Worm (Caenorhabditis elegans): ENCODE data around the gene F38A1.8.
A peak's percentile ranks its signal among the peaks of the same experiment; 100 is the strongest.

Gene F38A1.8

DNA sequence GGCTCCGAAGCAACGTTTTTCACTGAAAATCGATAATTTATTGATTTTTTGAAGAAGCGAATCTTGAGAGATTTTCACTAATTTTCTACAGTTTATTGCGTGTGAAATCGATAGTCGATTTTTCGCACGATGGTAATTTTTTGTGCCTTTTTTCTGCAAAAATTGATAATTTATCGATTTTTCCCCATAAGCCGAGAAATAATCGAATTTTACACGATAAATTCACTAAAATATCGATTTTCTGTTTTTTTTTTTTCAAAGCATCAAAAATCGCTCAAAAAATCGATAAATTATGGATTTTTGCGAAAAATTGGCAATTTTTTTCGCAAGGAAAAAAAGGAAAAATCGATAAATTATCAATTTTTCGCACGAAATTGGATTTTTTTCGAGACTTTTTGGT is 3.9 kb downstream of the F38A1.8 start:
- no peak for TF ChIP-seq nhr-84 (tag; optimal IDR thresholded peaks at IDR 0.05)
- TF ChIP-seq nhr-28 (tag; optimal IDR thresholded peaks at IDR 0.05) = no peak
- TF ChIP-seq Y116A8C.19 (tag; optimal IDR thresholded peaks at IDR 0.05; ENCODE audit: borderline replicate concordance) = no peak
- no peak for TF ChIP-seq jun-1 (tag; optimal IDR thresholded peaks at IDR 0.05)
- no peak for TF ChIP-seq zip-4 (GFP tag; optimal IDR thresholded peaks at IDR 0.05)
- no peak for TF ChIP-seq snpc-4 (tag; optimal IDR thresholded peaks at IDR 0.05)
- TF ChIP-seq nhr-47 (tag; optimal IDR thresholded peaks at IDR 0.05) = no peak
- no peak for TF ChIP-seq mdl-1 (tag; optimal IDR thresholded peaks at IDR 0.05)
- no peak for TF ChIP-seq efl-3 (GFP tag; optimal IDR thresholded peaks at IDR 0.05)
- TF ChIP-seq dsc-1 (tag; optimal IDR thresholded peaks at IDR 0.05) = no peak
- TF ChIP-seq unc-86 (tag; optimal IDR thresholded peaks at IDR 0.05) = no peak
- no peak for TF ChIP-seq nhr-76 (tag; optimal IDR thresholded peaks at IDR 0.05)

DNA sequence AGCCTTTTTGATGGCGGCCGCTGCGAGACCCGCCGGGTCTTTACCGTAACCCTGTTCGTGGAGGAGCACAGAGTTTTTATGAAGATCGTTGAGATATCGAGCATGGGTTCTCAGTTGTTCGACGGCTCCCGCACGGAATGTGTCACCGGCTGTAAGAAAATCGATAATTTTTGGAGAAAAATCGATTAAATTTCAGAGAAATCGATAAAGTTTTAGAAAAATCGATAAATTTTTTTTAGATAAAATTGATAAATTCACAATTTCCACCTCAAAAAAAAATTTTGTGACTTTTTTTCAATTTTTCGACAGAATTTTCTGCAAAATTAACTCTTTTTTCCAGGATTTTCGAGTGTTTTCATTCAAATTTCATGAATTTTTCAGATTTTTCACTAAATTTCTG is 4.9 kb downstream of the F38A1.8 start:
- TF ChIP-seq ces-1 (GFP tag; optimal IDR thresholded peaks at IDR 0.05) = no peak
- no peak for TF ChIP-seq elt-2 (tag; optimal IDR thresholded peaks at IDR 0.05)
- no peak for TF ChIP-seq snu-23 (GFP tag; optimal IDR thresholded peaks at IDR 0.05)
- TF ChIP-seq efl-1 (optimal IDR thresholded peaks at IDR 0.05) = no peak
- peak in 1 of 2 experiments; percentile 22 for TF ChIP-seq efl-1 (GFP tag; optimal IDR thresholded peaks at IDR 0.05 in 1 of 2)

DNA sequence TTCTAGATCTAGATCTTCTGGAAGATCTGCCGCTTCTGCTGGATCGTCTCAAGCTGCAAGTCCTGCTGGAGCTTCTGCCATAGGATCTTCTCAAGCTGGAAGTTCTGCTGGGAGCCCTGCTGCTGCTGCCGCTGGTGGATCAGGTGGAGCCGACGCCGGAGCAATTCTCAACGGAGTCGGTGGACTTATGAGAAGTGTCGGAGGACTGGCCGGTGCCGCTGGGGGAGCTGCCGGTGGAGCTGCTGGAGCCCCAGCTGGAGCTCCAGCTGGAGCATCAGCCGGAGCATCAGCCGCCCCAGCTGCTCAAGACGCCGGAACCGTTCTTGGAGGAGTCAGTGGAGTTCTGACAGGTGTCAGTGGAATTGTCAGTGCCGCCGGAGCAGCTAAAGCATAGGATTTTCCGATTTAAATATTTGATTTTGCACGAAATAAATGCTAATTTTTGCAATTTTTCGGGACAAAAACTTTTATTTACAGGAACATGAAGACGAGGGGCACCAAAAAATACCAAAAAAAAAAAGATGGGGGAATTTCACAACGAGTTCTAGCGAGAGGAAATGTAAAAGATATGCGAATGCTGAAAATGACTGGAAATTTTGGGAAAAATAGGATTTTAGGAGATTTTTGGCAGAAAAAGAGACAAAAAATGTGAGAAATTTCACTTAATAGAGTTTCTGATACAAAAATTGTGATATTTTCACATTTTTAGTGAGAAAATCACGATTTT is 7.1 kb downstream of the F38A1.8 start:
- no peak for TF ChIP-seq nhr-12 (tag; optimal IDR thresholded peaks at IDR 0.05)
- TF ChIP-seq ceh-8 (GFP tag; optimal IDR thresholded peaks at IDR 0.05) = peak; percentile 74

DNA sequence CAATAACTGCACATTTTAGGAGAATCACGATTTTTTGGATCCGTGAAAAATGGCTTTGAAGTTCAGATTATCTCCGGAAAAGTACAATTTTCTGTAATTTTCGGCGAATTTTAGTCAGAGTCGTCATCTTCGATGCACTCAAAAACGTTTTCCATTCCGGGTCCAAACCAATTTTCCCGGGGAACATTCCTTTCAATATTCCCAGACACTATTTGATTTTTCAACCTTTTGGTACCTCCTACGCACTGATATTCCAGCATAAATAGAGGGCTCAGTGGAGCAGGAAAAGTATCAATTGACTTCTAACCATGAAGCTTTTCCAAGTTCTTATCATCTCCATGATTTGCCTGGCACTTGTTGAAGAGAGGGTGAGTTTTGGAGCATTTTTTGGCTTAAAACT is 8.1 kb downstream of the F38A1.8 start, which contains the start of gene W09G12.6:
Gene W09G12.6, plus strand, starts transcription at position 301 of the 400 bp plus-strand sequence.
- TF ChIP-seq unc-86 (tag; optimal IDR thresholded peaks at IDR 0.05) = no peak
- no peak for TF ChIP-seq fkh-4 (tag; optimal IDR thresholded peaks at IDR 0.05; ENCODE audit: borderline replicate concordance)
- TF ChIP-seq mef-2 (tag; optimal IDR thresholded peaks at IDR 0.05) = no peak
- no peak for TF ChIP-seq C16A3.4 (tag; optimal IDR thresholded peaks at IDR 0.05)

DNA sequence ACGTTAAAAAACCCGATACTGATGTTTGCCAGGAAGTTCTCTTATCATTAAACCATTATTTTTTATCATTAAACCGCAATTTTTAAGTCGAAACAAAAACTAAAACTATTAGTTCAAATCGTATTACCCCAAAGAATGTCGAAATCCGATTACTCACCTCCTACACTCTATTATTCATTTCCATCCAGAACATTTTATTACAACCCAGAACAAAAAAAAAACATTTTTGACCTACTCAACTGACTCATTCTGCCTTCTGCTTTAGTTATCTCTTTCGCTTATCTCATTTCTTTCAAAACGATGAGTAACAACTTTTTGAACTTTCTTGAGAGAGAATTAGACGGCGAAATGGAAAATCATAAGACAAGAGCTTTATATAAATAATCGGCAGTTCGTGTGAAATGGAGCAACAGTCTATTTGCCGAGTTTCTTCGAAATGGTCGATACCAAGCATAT is 10.9 kb downstream of the F38A1.8 start, which contains the start of gene W09G12.7:
Gene W09G12.7, plus strand, starts transcription at position 406 of the 456 bp plus-strand sequence.
- no peak for TF ChIP-seq mab-9 (GFP tag; IDR thresholded peaks at IDR 0.05)
- no peak for TF ChIP-seq lir-3 (tag; optimal IDR thresholded peaks at IDR 0.05; ENCODE audit: poor library complexity)
- no peak for TF ChIP-seq swsn-7 (tag; optimal IDR thresholded peaks at IDR 0.05)
- peak; percentile 29 for TF ChIP-seq nhr-20 (tag; optimal IDR thresholded peaks at IDR 0.05)
- TF ChIP-seq irx-1 (tag; optimal IDR thresholded peaks at IDR 0.05) = no peak
- no peak for TF ChIP-seq snu-23 (GFP tag; optimal IDR thresholded peaks at IDR 0.05)
- no peak for TF ChIP-seq nhr-84 (tag; optimal IDR thresholded peaks at IDR 0.05)
- no peak for TF ChIP-seq unc-86 (tag; optimal IDR thresholded peaks at IDR 0.05)
- TF ChIP-seq zag-1 (tag; optimal IDR thresholded peaks at IDR 0.05) = no peak
- TF ChIP-seq elt-3 (tag; optimal IDR thresholded peaks at IDR 0.05) = no peak
- TF ChIP-seq fkh-8 (tag; optimal IDR thresholded peaks at IDR 0.05) = no peak
- TF ChIP-seq unc-130 (tag; optimal IDR thresholded peaks at IDR 0.05) = no peak
- no peak for TF ChIP-seq nhr-85 (tag)
- TF ChIP-seq efl-1 (optimal IDR thresholded peaks at IDR 0.05) = no peak
- peak in 1 of 2 experiments; percentile 7 for TF ChIP-seq efl-1 (GFP tag; optimal IDR thresholded peaks at IDR 0.05 in 1 of 2)
- TF ChIP-seq aha-1 (tag; optimal IDR thresholded peaks at IDR 0.05) = no peak
- no peak for TF ChIP-seq sup-37 (GFP tag; optimal IDR thresholded peaks at IDR 0.05)
- TF ChIP-seq unc-30 (tag; optimal IDR thresholded peaks at IDR 0.05) = no peak
- TF ChIP-seq jun-1 (tag; optimal IDR thresholded peaks at IDR 0.05) = no peak
- TF ChIP-seq ztf-4 (tag; optimal IDR thresholded peaks at IDR 0.05) = no peak
- TF ChIP-seq hpl-2 (GFP tag; optimal IDR thresholded peaks at IDR 0.05) = no peak
- TF ChIP-seq fkh-10 (GFP tag; optimal IDR thresholded peaks at IDR 0.05) = no peak
- TF ChIP-seq nhr-11 (tag; optimal IDR thresholded peaks at IDR 0.05) = no peak
- TF ChIP-seq grh-1 (GFP tag; IDR thresholded peaks at IDR 0.05) = no peak
- no peak for TF ChIP-seq rnt-1 (tag; optimal IDR thresholded peaks at IDR 0.05)
- peak; percentile 91 for TF ChIP-seq elt-2 (tag; optimal IDR thresholded peaks at IDR 0.05)
- TF ChIP-seq sptf-1 (tag; optimal IDR thresholded peaks at IDR 0.05) = no peak
